Worm (Caenorhabditis elegans) whole organism, young adult: Measurements from ENCODE around the gene dct-11.

Experiments used
- ceh-40 ChIP-seq: fragments of 200-800 bp; sonication (Bioruptor generic); IDR thresholded peaks from 2 replicates; pipeline ENCODE4 v1.3.6; 2022; ENCODE audit warnings: missing genetic modification characterization, missing compliant biosample characterization
- dpl-1 ChIP-seq: fragments of 150-350 bp; optimal IDR thresholded peaks from 2 replicates; lab custom pipeline; 2014; ENCODE audit warnings: missing biosample characterization, missing genetic modification reagents, missing genetic modification characterization
- egrh-3 ChIP-seq: fragments of 200-800 bp; sonication (Bioruptor generic); IDR thresholded peaks from 2 replicates; pipeline ENCODE4 v1.3.6; 2022; ENCODE audit warnings: missing genetic modification reagents, missing genetic modification characterization, missing compliant biosample characterization
- mxl-1 ChIP-seq: sonication (generic microtip); optimal IDR thresholded peaks from 2 replicates; lab custom pipeline; 2016; ENCODE audit warnings: missing genetic modification characterization, missing compliant biosample characterization
- nfya-1 ChIP-seq: sonication (generic microtip); optimal IDR thresholded peaks from 2 replicates; lab custom pipeline; 2017; ENCODE audit warnings: antibody characterized with exemption, missing compliant biosample characterization, missing genetic modification characterization, borderline replicate concordance; ENCODE audit not compliant: insufficient read depth
- pha-4 ChIP-seq: fragments of 150-350 bp; sonication (generic microtip); optimal IDR thresholded peaks from 2 replicates; lab custom pipeline; 2014; ENCODE audit warnings: missing biosample characterization, missing genetic modification reagents, missing genetic modification characterization
- unc-62 ChIP-seq: fragments of 150-350 bp; optimal IDR thresholded peaks from 2 replicates; lab custom pipeline; 2014; ENCODE audit warnings: missing biosample characterization, missing genetic modification reagents, missing genetic modification characterization
- zfh-2 ChIP-seq: fragments of 200-800 bp; sonication (Bioruptor generic); conservative IDR thresholded peaks from 2 replicates; pipeline ENCODE4 v1.3.6; 2022; ENCODE audit warnings: missing genetic modification reagents, missing genetic modification characterization, missing compliant biosample characterization

- no peak for TF ChIP-seq egrh-3
- no peak for TF ChIP-seq pha-4 (tag; lab: Kevin White, UChicago)
- no peak for TF ChIP-seq unc-62 (GFP tag; lab: Kevin White, UChicago)
- TF ChIP-seq dpl-1 (GFP tag; lab: Kevin White, UChicago), result no peak
- no peak for TF ChIP-seq zfh-2 (GFP tag; lab: Robert Waterston, UW)
- TF ChIP-seq ceh-40, result no peak
- no peak for TF ChIP-seq mxl-1
- TF ChIP-seq nfya-1, result no peak
Observed at ce11 chrX:5798690-5799089, 40.9 kb downstream of the dct-11 start, which contains the start of gene F46G11.4.
